Fruit fly (Drosophila melanogaster) whole organism, prepupa: ENCODE results near the gene Sec16.

Experiments
- Blimp-1 ChIP-seq: fragments of 200-800 bp; sonication (Bioruptor generic); optimal IDR thresholded peaks from 3 replicates; lab custom pipeline; 2017; ENCODE audit warnings: missing biosample characterization, missing genetic modification characterization, mild to moderate bottlenecking, moderate library complexity, missing genetic modification reagents
- CG10631 ChIP-seq: fragments of 200-800 bp; sonication (Bioruptor generic); optimal IDR thresholded peaks from 2 replicates; lab custom pipeline; 2016; ENCODE audit warnings: missing biosample characterization, missing genetic modification characterization
- CG10669 ChIP-seq: fragments of 200-800 bp; sonication (Bioruptor generic); optimal IDR thresholded peaks from 3 replicates; lab custom pipeline; 2018; ENCODE audit warnings: missing biosample characterization, mild to moderate bottlenecking, missing genetic modification characterization, moderate library complexity
- CG11762 ChIP-seq: fragments of 200-800 bp; sonication (Bioruptor generic); optimal IDR thresholded peaks from 3 replicates; lab custom pipeline; 2016; ENCODE audit warnings: missing biosample characterization, missing genetic modification characterization; ENCODE audit not compliant: insufficient read depth
- CG11902 ChIP-seq: fragments of 200-800 bp; sonication (Bioruptor generic); optimal IDR thresholded peaks from 3 replicates; lab custom pipeline; 2016; ENCODE audit warnings: missing biosample characterization, missing genetic modification characterization
- CG15336 ChIP-seq: fragments of 200-800 bp; sonication (Bioruptor generic); IDR thresholded peaks from 2 replicates; pipeline ENCODE4 v1.3.6; 2022; ENCODE audit warnings: missing biosample characterization, missing genetic modification characterization
- CG1621 ChIP-seq: fragments of 200-800 bp; sonication (Bioruptor generic); optimal IDR thresholded peaks from 3 replicates; lab custom pipeline; 2018; ENCODE audit warnings: missing biosample characterization, mild to moderate bottlenecking, missing genetic modification characterization
- CG16779 ChIP-seq: fragments of 200-800 bp; sonication (Bioruptor generic); optimal IDR thresholded peaks from 3 replicates; lab custom pipeline; 2017; ENCODE audit warnings: missing biosample characterization, mild to moderate bottlenecking, missing genetic modification characterization
- CG3032 ChIP-seq: fragments of 200-800 bp; optimal IDR thresholded peaks from 2 replicates; lab custom pipeline; 2019; ENCODE audit warnings: missing biosample characterization, mild to moderate bottlenecking, missing genetic modification characterization, moderate library complexity
- CG31627 ChIP-seq: fragments of 200-800 bp; sonication (Bioruptor generic); optimal IDR thresholded peaks from 3 replicates; lab custom pipeline; 2016; ENCODE audit warnings: missing biosample characterization, missing genetic modification characterization
- CG32006 ChIP-seq: fragments of 200-800 bp; sonication (Bioruptor generic); optimal IDR thresholded peaks from 3 replicates; lab custom pipeline; 2017; ENCODE audit warnings: missing biosample characterization, mild to moderate bottlenecking, missing genetic modification characterization
- CG4318 ChIP-seq: fragments of 200-800 bp; sonication (Bioruptor generic); optimal IDR thresholded peaks from 3 replicates; lab custom pipeline; 2017; ENCODE audit warnings: missing biosample characterization, mild to moderate bottlenecking, missing genetic modification characterization
- CG6163 ChIP-seq: fragments of 200-800 bp; sonication (Bioruptor generic); IDR thresholded peaks from 3 replicates; pipeline ENCODE4 v1.3.6; 2022; ENCODE audit warnings: missing biosample characterization, missing genetic modification characterization
- CG6276 ChIP-seq: fragments of 200-800 bp; sonication (Bioruptor generic); optimal IDR thresholded peaks from 2 replicates; lab custom pipeline; 2017; ENCODE audit warnings: missing biosample characterization, mild to moderate bottlenecking, missing genetic modification characterization
- CG6808 ChIP-seq: fragments of 200-800 bp; sonication (Bioruptor generic); optimal IDR thresholded peaks from 3 replicates; lab custom pipeline; 2017; ENCODE audit warnings: missing biosample characterization, missing genetic modification characterization, mild to moderate bottlenecking, moderate library complexity, missing genetic modification reagents
- CG6854 ChIP-seq: fragments of 200-800 bp; sonication (Bioruptor generic); optimal IDR thresholded peaks from 2 replicates; lab custom pipeline; 2017; ENCODE audit warnings: missing biosample characterization, mild to moderate bottlenecking, missing genetic modification characterization
- CG7368 ChIP-seq: fragments of 200-800 bp; sonication (Bioruptor generic); optimal IDR thresholded peaks from 3 replicates; lab custom pipeline; 2016; ENCODE audit warnings: missing biosample characterization, missing genetic modification characterization
- CG8119 ChIP-seq: fragments of 200-800 bp; sonication (Bioruptor generic); IDR thresholded peaks from 3 replicates; pipeline ENCODE4 v1.3.6; 2022; ENCODE audit warnings: missing biosample characterization, missing genetic modification characterization
- CG8632 ChIP-seq: fragments of 200-800 bp; sonication (Bioruptor generic); optimal IDR thresholded peaks from 3 replicates; lab custom pipeline; 2016; ENCODE audit warnings: missing biosample characterization, missing genetic modification characterization
- CG9139 ChIP-seq: fragments of 200-800 bp; sonication (Bioruptor generic); optimal IDR thresholded peaks from 3 replicates; lab custom pipeline; 2017; ENCODE audit warnings: missing biosample characterization, mild to moderate bottlenecking, missing genetic modification characterization
- Eip75B ChIP-seq: fragments of 200-800 bp; sonication (Bioruptor generic); optimal IDR thresholded peaks from 3 replicates; lab custom pipeline; 2016; ENCODE audit warnings: missing biosample characterization, missing genetic modification characterization
- Eip78C ChIP-seq: fragments of 200-800 bp; sonication (Bioruptor generic); peaks from one replicate; lab custom pipeline; 2016; ENCODE audit warnings: missing biosample characterization, missing genetic modification characterization
- Eip93F ChIP-seq: fragments of 200-800 bp; sonication (Bioruptor generic); optimal IDR thresholded peaks from 2 replicates; lab custom pipeline; 2016; ENCODE audit warnings: missing biosample characterization, mild to moderate bottlenecking, missing genetic modification characterization
- Ets21C ChIP-seq: fragments of 200-800 bp; sonication (Bioruptor generic); optimal IDR thresholded peaks from 3 replicates; lab custom pipeline; 2016; ENCODE audit warnings: missing biosample characterization, missing genetic modification characterization
- Ets96B ChIP-seq: fragments of 200-800 bp; optimal IDR thresholded peaks from 2 replicates; lab custom pipeline; 2019; ENCODE audit warnings: missing biosample characterization, mild to moderate bottlenecking, missing genetic modification characterization, moderate library complexity
- Gug ChIP-seq: fragments of 200-800 bp; sonication (Bioruptor generic); IDR thresholded peaks from 2 replicates; pipeline ENCODE4 v1.3.6; 2022; ENCODE audit warnings: missing biosample characterization, missing genetic modification characterization
- Hr38 ChIP-seq: sonication (Bioruptor generic); optimal IDR thresholded peaks from 2 replicates; lab custom pipeline; 2016; ENCODE audit warnings: missing biosample characterization, missing genetic modification characterization
- Hr4 ChIP-seq: fragments of 200-800 bp; sonication (Bioruptor generic); optimal IDR thresholded peaks from 3 replicates; lab custom pipeline; 2016; ENCODE audit warnings: missing biosample characterization, missing genetic modification characterization
- Lpt ChIP-seq: fragments of 200-800 bp; sonication (Bioruptor generic); optimal IDR thresholded peaks from 3 replicates; lab custom pipeline; 2016; ENCODE audit warnings: missing biosample characterization, missing genetic modification characterization
- Met ChIP-seq: fragments of 200-800 bp; sonication (Bioruptor generic); optimal IDR thresholded peaks from 3 replicates; lab custom pipeline; 2016; ENCODE audit warnings: missing biosample characterization, missing genetic modification characterization
- OdsH ChIP-seq: fragments of 200-800 bp; sonication (Bioruptor generic); optimal IDR thresholded peaks from 3 replicates; lab custom pipeline; 2016; ENCODE audit warnings: missing biosample characterization, missing genetic modification characterization
- Smox ChIP-seq: fragments of 200-800 bp; sonication (Bioruptor generic); optimal IDR thresholded peaks from 3 replicates; lab custom pipeline; 2016; ENCODE audit warnings: missing biosample characterization, missing genetic modification characterization
- Sox14 ChIP-seq: fragments of 200-800 bp; sonication (Bioruptor generic); optimal IDR thresholded peaks from 3 replicates; lab custom pipeline; 2016; ENCODE audit warnings: missing biosample characterization, missing genetic modification characterization
- achi ChIP-seq: fragments of 200-800 bp; sonication (Bioruptor generic); optimal IDR thresholded peaks from 3 replicates; lab custom pipeline; 2016; ENCODE audit warnings: missing biosample characterization, missing genetic modification characterization
- acj6 ChIP-seq: fragments of 200-800 bp; sonication (Bioruptor generic); optimal IDR thresholded peaks from 3 replicates; lab custom pipeline; 2016; ENCODE audit warnings: missing biosample characterization, missing genetic modification characterization
- dac ChIP-seq: fragments of 200-800 bp; sonication (Bioruptor generic); optimal IDR thresholded peaks from 2 replicates; lab custom pipeline; 2017; ENCODE audit warnings: missing biosample characterization, mild to moderate bottlenecking, missing genetic modification characterization
- eg ChIP-seq: fragments of 200-800 bp; sonication (Bioruptor generic); IDR thresholded peaks from 3 replicates; pipeline ENCODE4 v1.3.6; 2022; ENCODE audit warnings: missing biosample characterization, missing genetic modification characterization
- fd59A ChIP-seq: fragments of 200-800 bp; sonication (Bioruptor generic); optimal IDR thresholded peaks from 2 replicates; lab custom pipeline; 2017; ENCODE audit warnings: missing biosample characterization, mild to moderate bottlenecking, missing genetic modification characterization, missing genetic modification reagents
- fd85E ChIP-seq: fragments of 200-800 bp; sonication (Bioruptor generic); optimal IDR thresholded peaks from 3 replicates; lab custom pipeline; 2016; ENCODE audit warnings: missing biosample characterization, missing genetic modification characterization
- fkh ChIP-seq: fragments of 200-800 bp; sonication (Bioruptor generic); optimal IDR thresholded peaks from 3 replicates; lab custom pipeline; 2017; ENCODE audit warnings: missing biosample characterization, mild to moderate bottlenecking, missing genetic modification characterization, moderate library complexity
- net ChIP-seq: fragments of 200-800 bp; sonication (Bioruptor generic); optimal IDR thresholded peaks from 3 replicates; lab custom pipeline; 2016; ENCODE audit warnings: missing biosample characterization, missing genetic modification characterization
- pdm3 ChIP-seq: fragments of 200-800 bp; sonication (Bioruptor generic); optimal IDR thresholded peaks from 3 replicates; lab custom pipeline; 2016; ENCODE audit warnings: missing biosample characterization, missing genetic modification characterization
- salr ChIP-seq, 2 experiments: fragments of 200-800 bp; sonication (Bioruptor generic); optimal IDR thresholded peaks; 3 replicates each; lab custom pipeline; 2016 to 2018; ENCODE audit warnings: missing biosample characterization in 2 of 2, missing genetic modification characterization in 2 of 2, mild to moderate bottlenecking in 1 of 2
- spab ChIP-seq: fragments of 200-800 bp; sonication (Bioruptor generic); optimal IDR thresholded peaks from 2 replicates; lab custom pipeline; 2017; ENCODE audit warnings: missing biosample characterization, mild to moderate bottlenecking, missing genetic modification characterization, missing genetic modification reagents
- svp ChIP-seq: fragments of 200-800 bp; sonication (Bioruptor generic); peaks from one replicate; lab custom pipeline; 2016; ENCODE audit warnings: missing biosample characterization, missing genetic modification characterization
- vri ChIP-seq: fragments of 200-800 bp; sonication (Bioruptor generic); optimal IDR thresholded peaks from 3 replicates; lab custom pipeline; 2016; ENCODE audit warnings: missing biosample characterization, mild to moderate bottlenecking, missing genetic modification characterization

Sec16 gene

DNA sequence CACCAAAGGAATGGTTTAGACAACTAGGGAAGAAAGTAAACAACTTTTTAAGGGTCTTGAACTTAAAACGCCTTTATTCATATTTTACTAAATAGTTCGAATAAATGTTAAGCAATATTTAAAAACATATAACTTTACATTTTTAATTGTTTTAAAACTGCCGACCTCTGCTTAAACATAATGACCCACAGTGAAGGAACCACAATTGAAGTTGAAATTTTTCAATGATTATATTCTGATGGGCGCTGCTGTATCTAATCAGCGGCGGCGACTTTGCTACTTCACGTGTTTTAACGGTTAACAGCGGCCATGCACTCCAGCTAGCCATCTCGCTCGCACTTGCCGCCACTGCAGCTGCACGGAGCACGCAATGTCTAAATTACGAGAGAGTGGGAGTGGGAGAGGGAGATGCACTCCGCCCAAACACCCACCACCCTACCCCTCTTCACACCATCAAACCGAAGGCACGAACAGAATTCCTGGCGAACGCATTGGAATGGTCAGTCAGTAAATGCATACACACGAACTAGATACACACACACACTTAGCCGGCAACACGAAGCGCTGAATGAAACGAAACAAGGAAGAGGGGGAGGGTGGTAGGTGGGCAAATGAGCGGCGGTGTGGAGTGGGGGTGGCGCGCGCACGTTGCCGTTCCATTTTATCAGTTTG lies 17.0 kb upstream of the Sec16 start (continued):
- TF ChIP-seq CG6808 (no peak), CG11902 (GFP tag; lab: Kevin White, UChicago) (no peak), Eip75B (GFP tag; lab: Kevin White, UChicago) (peak; percentile 4), svp (GFP tag; lab: Kevin White, UChicago) (peak; percentile 83), Ets96B (tag; lab: Kevin White, UChicago) (peak; percentile 31), Gug (GFP tag; lab: Robert Waterston, UW) (peak; percentile 61), CG8119 (GFP tag; lab: Robert Waterston, UW) (peak; percentile 68), CG1621 (tag; lab: Kevin White, UChicago) (peak; percentile 23), Smox (GFP tag; lab: Kevin White, UChicago) (peak; percentile 51), Sox14 (GFP tag; lab: Kevin White, UChicago) (peak; percentile 55), acj6 (GFP tag; lab: Kevin White, UChicago) (peak; percentile 34), CG6163 (peak; percentile 72; the same call in 2 of the 3 replicates), fd85E (GFP tag; lab: Kevin White, UChicago) (no peak), fkh (GFP tag; lab: Kevin White, UChicago) (no peak), Lpt (GFP tag; lab: Kevin White, UChicago) (no peak), CG7368 (GFP tag; lab: Kevin White, UChicago) (no peak), Eip93F (GFP tag; lab: Kevin White, UChicago) (no peak), CG10669 (GFP tag; lab: Kevin White, UChicago) (peak; percentile 54), Hr4 (GFP tag; lab: Kevin White, UChicago) (peak; percentile 68), CG11762 (GFP tag; lab: Kevin White, UChicago) (no peak), Hr38 (no peak), eg (GFP tag; lab: Robert Waterston, UW) (peak; percentile 63), CG10631 (GFP tag; lab: Kevin White, UChicago) (peak; percentile 47), Met (GFP tag; lab: Kevin White, UChicago) (peak; percentile 73), achi (GFP tag; lab: Kevin White, UChicago) (peak; percentile 60), vri (GFP tag; lab: Kevin White, UChicago) (peak; percentile 3), net (GFP tag; lab: Kevin White, UChicago) (peak; percentile 53), pdm3 (GFP tag; lab: Kevin White, UChicago) (peak; percentile 62), spab (GFP tag; lab: Kevin White, UChicago) (no peak), CG9139 (GFP tag; lab: Kevin White, UChicago) (no peak), salr (GFP tag; optimal IDR thresholded peaks at IDR 0.05; lab: Kevin White, UChicago) (peak in 1 of 2 experiments; percentile 7), CG4318 (GFP tag; lab: Kevin White, UChicago) (peak; percentile 47), CG6854 (GFP tag; lab: Kevin White, UChicago) (no peak), CG6276 (peak; percentile 61), Blimp-1 (GFP tag; lab: Kevin White, UChicago) (no peak), fd59A (GFP tag; lab: Kevin White, UChicago) (peak; percentile 13), CG31627 (GFP tag; lab: Kevin White, UChicago) (peak; percentile 51), CG15336 (GFP tag; lab: Robert Waterston, UW) (peak; percentile 69)

DNA sequence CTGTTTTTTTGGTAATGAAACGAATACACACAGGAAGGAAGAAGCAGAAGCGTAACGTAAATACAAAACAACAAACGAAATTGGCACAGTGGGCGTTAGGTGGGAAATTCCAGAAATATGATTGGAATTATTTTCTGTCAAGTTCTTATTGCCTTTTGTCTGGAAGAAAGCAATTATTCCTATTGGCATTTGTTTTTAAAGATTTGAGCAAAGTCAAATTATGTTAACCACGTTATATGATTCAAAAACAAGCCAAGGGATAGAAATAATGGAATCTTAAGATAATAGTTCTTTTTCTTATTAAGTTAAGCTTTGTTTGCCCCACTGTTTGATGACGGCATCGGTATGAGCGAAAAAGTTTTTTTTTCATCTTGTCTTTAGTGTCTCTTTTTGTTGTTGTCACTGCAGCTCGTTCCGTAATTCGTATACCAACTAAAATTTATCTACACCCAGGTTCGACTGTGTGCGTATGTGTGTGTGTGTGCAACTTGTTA lies 16.3 kb upstream of the Sec16 start:
- TF ChIP-seq CG16779 (tag; lab: Kevin White, UChicago): peak; percentile 94
- peak; percentile 97 for TF ChIP-seq achi (GFP tag; lab: Kevin White, UChicago)
- TF ChIP-seq CG6808: peak; percentile 97
- peak; percentile 95 for TF ChIP-seq spab (GFP tag; lab: Kevin White, UChicago)
- TF ChIP-seq Ets96B (tag; lab: Kevin White, UChicago): peak; percentile 97
- peak; percentile 95 for TF ChIP-seq CG1621 (tag; lab: Kevin White, UChicago)
- TF ChIP-seq CG8632 (GFP tag; lab: Kevin White, UChicago): peak; percentile 98
- peak; percentile 93 for TF ChIP-seq Blimp-1 (GFP tag; lab: Kevin White, UChicago)
- TF ChIP-seq CG11762 (GFP tag; lab: Kevin White, UChicago): peak; percentile 99
- TF ChIP-seq Met (GFP tag; lab: Kevin White, UChicago): peak; percentile 99
- peak; percentile 98 for TF ChIP-seq OdsH (GFP tag; lab: Kevin White, UChicago)
- peak; percentile 97 for TF ChIP-seq eg (GFP tag; lab: Robert Waterston, UW)
- peak; percentile 90 for TF ChIP-seq fd85E (GFP tag; lab: Kevin White, UChicago)
- peak; percentile 99 for TF ChIP-seq CG32006 (GFP tag; lab: Kevin White, UChicago)
- peak; percentile 96 for TF ChIP-seq Gug (GFP tag; lab: Robert Waterston, UW)
- peak; percentile 98 for TF ChIP-seq CG3032
- peak; percentile 99 for TF ChIP-seq CG31627 (GFP tag; lab: Kevin White, UChicago)
- TF ChIP-seq vri (GFP tag; lab: Kevin White, UChicago): peak; percentile 92
- peak; percentile 51 for TF ChIP-seq Hr38
- peak; percentile 100 for TF ChIP-seq Eip78C (GFP tag; lab: Kevin White, UChicago)
- TF ChIP-seq dac: peak; percentile 98
- peak; percentile 98 for TF ChIP-seq CG10669 (GFP tag; lab: Kevin White, UChicago)
- peak; percentile 98 for TF ChIP-seq Ets21C
